Fruit fly (Drosophila melanogaster) whole organism, pupa: ENCODE results near the gene Cipc.

Experiments used
- CG10348 ChIP-seq: fragments of 200-800 bp; sonication (Bioruptor generic); IDR thresholded peaks from 2 replicates; pipeline ENCODE4 v1.3.6; 2022; ENCODE audit warnings: missing biosample characterization, missing genetic modification characterization
- CG12605 ChIP-seq: fragments of 200-800 bp; sonication (Bioruptor generic); IDR thresholded peaks from 2 replicates; pipeline ENCODE4 v1.3.6; 2022; ENCODE audit warnings: missing biosample characterization, missing genetic modification characterization
- CG13204 ChIP-seq: fragments of 200-800 bp; sonication (Bioruptor generic); optimal IDR thresholded peaks from 2 replicates; lab custom pipeline; 2018; ENCODE audit warnings: missing biosample characterization, mild to moderate bottlenecking, missing genetic modification characterization, moderate library complexity
- CG14655 ChIP-seq: fragments of 200-800 bp; sonication (Bioruptor generic); optimal IDR thresholded peaks from 3 replicates; lab custom pipeline; 2017; ENCODE audit warnings: mild to moderate bottlenecking, missing biosample characterization, missing genetic modification reagents, missing genetic modification characterization
- CG15710 ChIP-seq: fragments of 200-800 bp; sonication (Bioruptor generic); optimal IDR thresholded peaks from 2 replicates; lab custom pipeline; 2018; ENCODE audit warnings: missing biosample characterization, mild to moderate bottlenecking, missing genetic modification characterization, moderate library complexity
- CG17806 ChIP-seq: fragments of 200-800 bp; sonication (Bioruptor generic); optimal IDR thresholded peaks from 2 replicates; lab custom pipeline; 2018; ENCODE audit warnings: missing biosample characterization, mild to moderate bottlenecking, missing genetic modification characterization, moderate library complexity
- CG32121 ChIP-seq: fragments of 200-800 bp; sonication (Bioruptor generic); IDR thresholded peaks from 2 replicates; pipeline ENCODE4 v1.3.6; 2022; ENCODE audit warnings: missing biosample characterization, missing genetic modification characterization
- CG34367 ChIP-seq: fragments of 200-800 bp; sonication (Bioruptor generic); optimal IDR thresholded peaks from 2 replicates; lab custom pipeline; 2018; ENCODE audit warnings: missing biosample characterization, mild to moderate bottlenecking, missing genetic modification characterization
- CG4496 ChIP-seq: fragments of 200-800 bp; sonication (Bioruptor generic); IDR thresholded peaks from 3 replicates; pipeline ENCODE4 v1.3.6; 2022; ENCODE audit warnings: missing biosample characterization, missing genetic modification characterization
- CG8159 ChIP-seq: fragments of 200-800 bp; sonication (Bioruptor generic); optimal IDR thresholded peaks from 3 replicates; lab custom pipeline; 2018; ENCODE audit warnings: missing biosample characterization, mild to moderate bottlenecking, missing genetic modification characterization, moderate library complexity
- CG8301 ChIP-seq: fragments of 200-800 bp; sonication (Bioruptor generic); optimal IDR thresholded peaks from 2 replicates; lab custom pipeline; 2018; ENCODE audit warnings: missing biosample characterization, mild to moderate bottlenecking, missing genetic modification characterization
- CG9948 ChIP-seq: fragments of 200-800 bp; sonication (Bioruptor generic); optimal IDR thresholded peaks from 2 replicates; lab custom pipeline; 2018; ENCODE audit warnings: missing biosample characterization, mild to moderate bottlenecking, missing genetic modification characterization, moderate library complexity
- D1 ChIP-seq: fragments of 200-800 bp; sonication (Bioruptor generic); optimal IDR thresholded peaks from 2 replicates; lab custom pipeline; 2018; ENCODE audit warnings: missing biosample characterization, mild to moderate bottlenecking, missing genetic modification characterization, moderate library complexity
- EcR ChIP-seq: fragments of 200-800 bp; sonication (Bioruptor generic); optimal IDR thresholded peaks from 3 replicates; lab custom pipeline; 2019; ENCODE audit warnings: missing biosample characterization, missing genetic modification characterization, mild to moderate bottlenecking, moderate library complexity, missing genetic modification reagents
- Ets98B ChIP-seq: fragments of 200-800 bp; sonication (Bioruptor generic); IDR thresholded peaks from 2 replicates; pipeline ENCODE4 v1.3.6; 2022; ENCODE audit warnings: missing biosample characterization, missing genetic modification characterization
- Pif1A ChIP-seq: fragments of 200-800 bp; sonication (Bioruptor generic); optimal IDR thresholded peaks from 3 replicates; lab custom pipeline; 2016; ENCODE audit warnings: missing biosample characterization, missing genetic modification characterization
- Pif1B ChIP-seq: fragments of 200-800 bp; sonication (Bioruptor generic); optimal IDR thresholded peaks from 3 replicates; lab custom pipeline; 2016; ENCODE audit warnings: missing biosample characterization, missing genetic modification characterization
- Snoo ChIP-seq: fragments of 200-800 bp; sonication (Bioruptor generic); optimal IDR thresholded peaks from 3 replicates; lab custom pipeline; 2017; ENCODE audit warnings: missing biosample characterization, mild to moderate bottlenecking, missing genetic modification characterization, inconsistent platforms
- fd96Ca ChIP-seq: fragments of 200-800 bp; sonication (Bioruptor generic); IDR thresholded peaks from 3 replicates; pipeline ENCODE4 v1.3.6; 2022; ENCODE audit warnings: missing biosample characterization, missing genetic modification characterization
- gl ChIP-seq: fragments of 200-800 bp; sonication (Bioruptor generic); optimal IDR thresholded peaks from 2 replicates; lab custom pipeline; 2018; ENCODE audit warnings: missing biosample characterization, mild to moderate bottlenecking, missing genetic modification characterization
- rn ChIP-seq: fragments of 200-800 bp; sonication (Bioruptor generic); IDR thresholded peaks from 2 replicates; pipeline ENCODE4 v1.3.6; 2022; ENCODE audit warnings: missing biosample characterization, missing genetic modification characterization

Gene Cipc

DNA sequence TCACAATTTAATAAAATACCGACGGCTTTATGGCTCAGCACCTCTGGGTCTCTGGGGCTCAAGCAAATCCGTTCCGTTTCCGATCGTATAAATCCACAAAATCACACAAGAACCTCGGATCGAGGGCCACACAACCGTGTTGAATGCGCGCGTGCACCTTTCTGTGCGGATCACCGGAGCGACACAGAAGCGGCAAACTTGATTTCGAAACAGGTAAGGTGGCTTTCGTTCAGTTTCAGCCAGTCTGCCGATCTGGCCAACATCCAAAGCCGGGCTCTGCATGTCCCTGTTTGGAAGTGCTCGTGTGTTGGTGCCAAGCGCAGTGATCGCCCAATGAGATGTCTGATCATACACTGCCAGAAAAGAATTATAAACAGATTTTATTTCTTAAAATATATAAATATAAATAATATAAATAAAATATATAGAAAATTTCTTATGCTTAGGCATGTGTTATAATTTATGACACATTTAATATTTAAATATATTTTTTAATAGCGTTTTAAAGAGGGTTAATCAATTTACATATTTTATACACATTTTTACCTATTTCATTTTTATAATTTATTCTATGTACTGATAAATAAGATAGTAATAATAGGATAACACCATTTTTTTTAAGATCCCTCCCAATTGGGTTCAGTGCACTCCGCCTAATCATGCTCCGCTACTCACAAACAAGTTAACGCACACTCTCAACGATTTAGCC lies 8.0 kb upstream of the Cipc start, which contains the start of gene dysf:
Gene dysf (minus strand): TSS at position 210 of the 709 bp plus-strand sequence.
- TF ChIP-seq CG15710 (tag; lab: Kevin White, UChicago) = peak; percentile 85
- peak; percentile 83 for TF ChIP-seq CG14655 (GFP tag; lab: Kevin White, UChicago)
- TF ChIP-seq EcR (GFP tag; lab: Kevin White, UChicago) = no peak
- peak; percentile 91 for TF ChIP-seq CG8159 (tag; lab: Kevin White, UChicago)
- TF ChIP-seq CG32121 (GFP tag; lab: Robert Waterston, UW) = peak; percentile 45
- TF ChIP-seq rn (GFP tag; lab: Robert Waterston, UW) = no peak; the same call in 1 of the 2 replicates
- no peak for TF ChIP-seq Ets98B (GFP tag; lab: Robert Waterston, UW)
- peak; percentile 73 for TF ChIP-seq Snoo (tag; lab: Kevin White, UChicago)
- TF ChIP-seq CG17806 = peak; percentile 64
- peak; percentile 70 for TF ChIP-seq CG34367 (tag; lab: Kevin White, UChicago)
- TF ChIP-seq CG10348 (GFP tag; lab: Robert Waterston, UW) = no peak
- TF ChIP-seq fd96Ca = peak; percentile 9; the same call in 1 of the 3 replicates
- TF ChIP-seq CG12605 = no peak
- TF ChIP-seq D1 = peak; percentile 48
- TF ChIP-seq CG9948 (tag; lab: Kevin White, UChicago) = peak; percentile 78
- TF ChIP-seq gl (tag; lab: Kevin White, UChicago) = no peak
- TF ChIP-seq CG13204 (GFP tag; lab: Kevin White, UChicago) = peak; percentile 51
- no peak for TF ChIP-seq CG4496 (GFP tag; lab: Robert Waterston, UW)
- TF ChIP-seq CG8301 (tag; lab: Kevin White, UChicago) = peak; percentile 54
- peak; percentile 54 for TF ChIP-seq Pif1B
- TF ChIP-seq Pif1A (GFP tag; lab: Kevin White, UChicago) = peak; percentile 24

DNA sequence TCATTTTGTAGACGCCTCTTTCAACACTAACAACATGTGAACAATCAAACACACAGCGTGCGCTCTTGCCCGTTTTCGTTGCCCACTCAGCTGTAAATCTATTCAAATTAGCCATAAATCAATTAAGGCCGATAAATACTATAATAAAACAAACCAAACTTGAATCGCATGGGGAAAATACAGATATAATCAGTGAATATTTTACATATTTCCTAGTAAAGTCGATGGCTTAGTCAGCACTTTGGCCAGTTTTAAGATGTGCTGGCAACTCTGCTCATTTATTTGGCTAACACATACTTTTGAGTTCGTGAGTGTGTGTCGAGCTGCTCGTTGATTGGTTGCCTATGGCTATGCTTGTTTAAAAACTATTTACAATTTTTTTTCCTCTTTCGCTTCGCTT lies 7.4 kb upstream of the Cipc start:
- no peak for TF ChIP-seq Pif1A (GFP tag; lab: Kevin White, UChicago)
- no peak for TF ChIP-seq Pif1B
- no peak for TF ChIP-seq Snoo (tag; lab: Kevin White, UChicago)
- TF ChIP-seq rn (GFP tag; lab: Robert Waterston, UW) = no peak
- no peak for TF ChIP-seq CG15710 (tag; lab: Kevin White, UChicago)
- 0 out of 3 replicates have a peak, but pooled peaks have one; percentile 55 for TF ChIP-seq fd96Ca
- no peak for TF ChIP-seq CG10348 (GFP tag; lab: Robert Waterston, UW)
- no peak for TF ChIP-seq CG14655 (GFP tag; lab: Kevin White, UChicago)
- no peak for TF ChIP-seq CG12605
- TF ChIP-seq CG17806 = no peak
- no peak for TF ChIP-seq EcR (GFP tag; lab: Kevin White, UChicago)
- 0 out of 3 replicates have a peak, but pooled peaks have one; percentile 37 for TF ChIP-seq CG4496 (GFP tag; lab: Robert Waterston, UW)
- TF ChIP-seq Ets98B (GFP tag; lab: Robert Waterston, UW) = no peak
- TF ChIP-seq CG8159 (tag; lab: Kevin White, UChicago) = no peak
- TF ChIP-seq CG8301 (tag; lab: Kevin White, UChicago) = no peak

dm6 chr3R:26103440-26103839 lies 3.2 kb upstream of the Cipc start:
- TF ChIP-seq Ets98B (GFP tag; lab: Robert Waterston, UW) = no peak
- TF ChIP-seq D1 = peak; percentile 75
- TF ChIP-seq, all 21 proteins: peak for 1

- TF ChIP-seq CG34367 (tag; lab: Kevin White, UChicago) (no peak), CG13204 (GFP tag; lab: Kevin White, UChicago) (no peak), gl (tag; lab: Kevin White, UChicago) (no peak), CG10348 (GFP tag; lab: Robert Waterston, UW) (no peak), CG8301 (tag; lab: Kevin White, UChicago) (peak; percentile 10), CG15710 (tag; lab: Kevin White, UChicago) (peak; percentile 22), CG8159 (tag; lab: Kevin White, UChicago) (peak; percentile 54), Ets98B (GFP tag; lab: Robert Waterston, UW) (peak; percentile 36; the same call in 1 of the 2 replicates), D1 (no peak), CG12605 (no peak), rn (GFP tag; lab: Robert Waterston, UW) (no peak), CG9948 (tag; lab: Kevin White, UChicago) (peak; percentile 3), Pif1A (GFP tag; lab: Kevin White, UChicago) (peak; percentile 37), CG32121 (GFP tag; lab: Robert Waterston, UW) (peak; percentile 26; the same call in 1 of the 2 replicates), Pif1B (no peak), EcR (GFP tag; lab: Kevin White, UChicago) (no peak), Snoo (tag; lab: Kevin White, UChicago) (peak; percentile 76), fd96Ca (no peak), CG4496 (GFP tag; lab: Robert Waterston, UW) (peak; percentile 59; the same call in 2 of the 3 replicates), CG14655 (GFP tag; lab: Kevin White, UChicago) (peak; percentile 27), CG17806 (peak; percentile 11)
- TF ChIP-seq, all 21 proteins: peak for 11
Observed at dm6 chr3R:26104302-26105140, 2.1 kb upstream of the Cipc start.

DNA sequence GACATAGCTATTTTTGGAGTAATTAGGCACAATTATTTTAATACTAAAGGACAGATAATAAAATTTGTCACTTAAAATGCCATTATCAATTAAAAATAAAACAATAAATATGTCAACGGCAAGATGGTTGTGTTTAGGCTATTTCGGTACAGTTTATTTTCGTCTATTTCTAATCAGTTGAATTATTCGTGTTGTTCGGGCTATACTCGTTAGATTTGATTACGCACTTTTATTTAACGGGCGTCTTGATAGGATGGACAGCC lies 1.6 kb upstream of the Cipc start:
- TF ChIP-seq CG10348 (GFP tag; lab: Robert Waterston, UW) (no peak), CG34367 (tag; lab: Kevin White, UChicago) (no peak), CG13204 (GFP tag; lab: Kevin White, UChicago) (no peak), CG12605 (no peak), Snoo (tag; lab: Kevin White, UChicago) (no peak), fd96Ca (no peak), CG14655 (GFP tag; lab: Kevin White, UChicago) (no peak), Pif1A (GFP tag; lab: Kevin White, UChicago) (no peak), Ets98B (GFP tag; lab: Robert Waterston, UW) (no peak), EcR (GFP tag; lab: Kevin White, UChicago) (no peak), gl (tag; lab: Kevin White, UChicago) (no peak), CG15710 (tag; lab: Kevin White, UChicago) (no peak), CG32121 (GFP tag; lab: Robert Waterston, UW) (no peak)
